Fruit fly (Drosophila melanogaster) whole organism, embryonic: Measurements from ENCODE around the gene mRpL3.

Experiments used
- Adf1 ChIP-seq: fragments of 200-800 bp; sonication (Bioruptor generic); IDR thresholded peaks from 2 replicates; pipeline ENCODE4 v1.3.6; 2022; ENCODE audit warnings: missing biosample characterization, missing genetic modification characterization
- Bdp1 ChIP-seq: fragments of 200-800 bp; sonication (Bioruptor generic); optimal IDR thresholded peaks from 3 replicates; lab custom pipeline; 2016; ENCODE audit warnings: missing biosample characterization, missing genetic modification characterization
- CG10321 ChIP-seq: fragments of 200-800 bp; sonication (Bioruptor generic); IDR thresholded peaks from 2 replicates; pipeline ENCODE4 v1.3.6; 2022; ENCODE audit warnings: missing biosample characterization, missing genetic modification characterization
- CG11504 ChIP-seq: fragments of 200-800 bp; sonication (Bioruptor generic); optimal IDR thresholded peaks from 3 replicates; lab custom pipeline; 2019; ENCODE audit warnings: missing biosample characterization, mild to moderate bottlenecking, missing genetic modification characterization, moderate library complexity
- CG12659 ChIP-seq: fragments of 200-800 bp; sonication (Bioruptor generic); optimal IDR thresholded peaks from 3 replicates; lab custom pipeline; 2017; ENCODE audit warnings: mild to moderate bottlenecking, missing biosample characterization, missing genetic modification reagents, missing genetic modification characterization
- CG13287 ChIP-seq: fragments of 200-800 bp; sonication (Bioruptor generic); IDR thresholded peaks from 2 replicates; pipeline ENCODE4 v1.3.6; 2022; ENCODE audit warnings: missing biosample characterization, missing genetic modification characterization; ENCODE audit not compliant: partially characterized antibody
- CG14667 ChIP-seq: fragments of 200-800 bp; sonication (Bioruptor generic); IDR thresholded peaks from 2 replicates; pipeline ENCODE4 v1.3.6; 2022; ENCODE audit warnings: missing biosample characterization, missing genetic modification characterization
- CG1647 ChIP-seq: fragments of 200-800 bp; sonication (Bioruptor generic); optimal IDR thresholded peaks from 3 replicates; lab custom pipeline; 2016; ENCODE audit warnings: missing biosample characterization, missing genetic modification characterization
- CG17802 ChIP-seq: fragments of 200-800 bp; sonication (Bioruptor generic); optimal IDR thresholded peaks from 2 replicates; lab custom pipeline; 2018; ENCODE audit warnings: missing biosample characterization, mild to moderate bottlenecking, missing genetic modification characterization, moderate library complexity
- CG1792 ChIP-seq: fragments of 200-800 bp; sonication (Bioruptor generic); optimal IDR thresholded peaks from 2 replicates; lab custom pipeline; 2016; ENCODE audit warnings: missing biosample characterization, missing genetic modification characterization
- CG2116 ChIP-seq: fragments of 200-800 bp; sonication (Bioruptor generic); optimal IDR thresholded peaks from 3 replicates; lab custom pipeline; 2018; ENCODE audit warnings: missing biosample characterization, mild to moderate bottlenecking, missing genetic modification characterization
- CG34224 ChIP-seq: fragments of 200-800 bp; sonication (Bioruptor generic); IDR thresholded peaks from 3 replicates; pipeline ENCODE4 v1.3.6; 2022; ENCODE audit warnings: missing biosample characterization, missing genetic modification characterization; ENCODE audit not compliant: partially characterized antibody
- CG34376 ChIP-seq: fragments of 200-800 bp; sonication (Bioruptor generic); optimal IDR thresholded peaks from 2 replicates; lab custom pipeline; 2018; ENCODE audit warnings: missing biosample characterization, mild to moderate bottlenecking, missing genetic modification characterization
- CG4360 ChIP-seq: fragments of 200-800 bp; sonication (Bioruptor generic); IDR thresholded peaks from 2 replicates; pipeline ENCODE4 v1.3.6; 2022; ENCODE audit warnings: missing biosample characterization, missing genetic modification characterization
- CG4424 ChIP-seq: fragments of 200-800 bp; sonication (Bioruptor generic); optimal IDR thresholded peaks from 3 replicates; lab custom pipeline; 2016; ENCODE audit warnings: missing biosample characterization, missing genetic modification characterization
- CG4617 ChIP-seq: fragments of 200-800 bp; sonication (Bioruptor generic); optimal IDR thresholded peaks from 3 replicates; lab custom pipeline; 2016; ENCODE audit warnings: missing biosample characterization, missing genetic modification characterization, borderline replicate concordance
- CG7372 ChIP-seq: fragments of 200-800 bp; sonication (Bioruptor generic); IDR thresholded peaks from 2 replicates; pipeline ENCODE4 v1.3.6; 2022; ENCODE audit warnings: missing biosample characterization, missing genetic modification characterization
- CG7556 ChIP-seq: fragments of 200-800 bp; sonication (Bioruptor generic); optimal IDR thresholded peaks from 2 replicates; lab custom pipeline; 2017; ENCODE audit warnings: missing biosample characterization, mild to moderate bottlenecking, missing genetic modification characterization
- CG7839 ChIP-seq: fragments of 200-800 bp; sonication (Bioruptor generic); optimal IDR thresholded peaks from 3 replicates; lab custom pipeline; 2018; ENCODE audit warnings: missing biosample characterization, mild to moderate bottlenecking, missing genetic modification characterization, moderate library complexity
- CG7987 ChIP-seq: fragments of 200-800 bp; sonication (Bioruptor generic); optimal IDR thresholded peaks from 2 replicates; lab custom pipeline; 2018; ENCODE audit warnings: missing biosample characterization, mild to moderate bottlenecking, missing genetic modification characterization, moderate library complexity
- CG8478 ChIP-seq: fragments of >200 bp; optimal IDR thresholded peaks from 2 replicates; lab custom pipeline; 2018
- CG9609 ChIP-seq: fragments of 200-800 bp; sonication (Bioruptor generic); optimal IDR thresholded peaks from 3 replicates; lab custom pipeline; 2016; ENCODE audit warnings: missing biosample characterization, missing genetic modification characterization
- CG9797 ChIP-seq: fragments of 200-800 bp; sonication (Bioruptor generic); optimal IDR thresholded peaks from 3 replicates; lab custom pipeline; 2018; ENCODE audit warnings: missing biosample characterization, mild to moderate bottlenecking, missing genetic modification characterization
- CHES-1-like ChIP-seq: fragments of 200-800 bp; sonication (Bioruptor generic); optimal IDR thresholded peaks from 2 replicates; lab custom pipeline; 2016; ENCODE audit warnings: missing biosample characterization, missing genetic modification characterization
- Dad ChIP-seq: fragments of 200-800 bp; sonication (Bioruptor generic); optimal IDR thresholded peaks from 3 replicates; lab custom pipeline; 2016; ENCODE audit warnings: missing biosample characterization, missing genetic modification characterization
- Dll ChIP-seq: fragments of 200-800 bp; sonication (Bioruptor generic); IDR thresholded peaks from 4 replicates; pipeline ENCODE4 v1.3.6; 2022; ENCODE audit warnings: missing biosample characterization, missing genetic modification characterization; ENCODE audit not compliant: partially characterized antibody
- HHEX ChIP-seq: fragments of 200-800 bp; sonication (Bioruptor generic); optimal IDR thresholded peaks from 3 replicates; lab custom pipeline; 2017; ENCODE audit warnings: missing biosample characterization, mild to moderate bottlenecking, missing genetic modification characterization, missing genetic modification reagents
- HmgZ ChIP-seq: fragments of 200-800 bp; sonication (Bioruptor generic); optimal IDR thresholded peaks from 2 replicates; lab custom pipeline; 2018; ENCODE audit warnings: missing biosample characterization, mild to moderate bottlenecking, missing genetic modification characterization
- Hr3 ChIP-seq: fragments of 200-800 bp; sonication (Bioruptor generic); optimal IDR thresholded peaks from 3 replicates; lab custom pipeline; 2016; ENCODE audit warnings: missing biosample characterization, missing genetic modification characterization
- Mad ChIP-seq: fragments of 200-800 bp; sonication (Bioruptor generic); optimal IDR thresholded peaks from 2 replicates; lab custom pipeline; 2016; ENCODE audit warnings: missing biosample characterization, missing genetic modification characterization
- Sry-δ ChIP-seq: fragments of 200-800 bp; sonication (Bioruptor generic); optimal IDR thresholded peaks from 2 replicates; lab custom pipeline; 2016; ENCODE audit warnings: missing biosample characterization, missing genetic modification characterization
- ac ChIP-seq: fragments of 200-800 bp; sonication (Bioruptor generic); optimal IDR thresholded peaks from 3 replicates; lab custom pipeline; 2017; ENCODE audit warnings: missing biosample characterization, mild to moderate bottlenecking, missing genetic modification characterization
- amos ChIP-seq: fragments of 200-800 bp; sonication (Bioruptor generic); IDR thresholded peaks from 2 replicates; pipeline ENCODE4 v1.3.6; 2022; ENCODE audit warnings: missing biosample characterization, missing genetic modification characterization; ENCODE audit not compliant: partially characterized antibody
- az2 ChIP-seq: fragments of 200-800 bp; sonication (Bioruptor generic); optimal IDR thresholded peaks from 3 replicates; lab custom pipeline; 2016; ENCODE audit warnings: missing biosample characterization, missing genetic modification characterization
- cas ChIP-seq: fragments of 200-800 bp; sonication (Bioruptor generic); IDR thresholded peaks from 2 replicates; pipeline ENCODE4 v1.3.6; 2022; ENCODE audit warnings: missing biosample characterization, missing genetic modification characterization
- chn ChIP-seq: fragments of 200-800 bp; sonication (Bioruptor generic); optimal IDR thresholded peaks from 2 replicates; lab custom pipeline; 2016; ENCODE audit warnings: missing biosample characterization, missing genetic modification characterization
- crc ChIP-seq: fragments of 200-800 bp; sonication (Bioruptor generic); optimal IDR thresholded peaks from 2 replicates; lab custom pipeline; 2016; ENCODE audit warnings: missing biosample characterization, missing genetic modification characterization
- dan ChIP-seq: fragments of 200-800 bp; sonication (Bioruptor generic); IDR thresholded peaks from 2 replicates; pipeline ENCODE4 v1.3.6; 2022; ENCODE audit warnings: missing biosample characterization, missing genetic modification characterization
- hkb ChIP-seq, 2 experiments: fragments of 200-800 bp in 1 of 2; fragments of >200 bp in 1 of 2; sonication (Bioruptor generic) in 1 of 2; IDR thresholded peaks in 1 of 2; optimal IDR thresholded peaks in 1 of 2; 2 replicates each; pipeline versions ENCODE4 v1.3.6 to Lab custom; 2017 to 2022; ENCODE audit warnings: missing biosample characterization in 1 of 2, missing genetic modification characterization in 1 of 2
- hth ChIP-seq: fragments of >200 bp; optimal IDR thresholded peaks from 2 replicates; lab custom pipeline; 2017; ENCODE audit warnings: inconsistent platforms
- lilli ChIP-seq: fragments of 200-800 bp; sonication (Bioruptor generic); optimal IDR thresholded peaks from 3 replicates; lab custom pipeline; 2016; ENCODE audit warnings: missing biosample characterization, missing genetic modification characterization
- mam ChIP-seq: fragments of 200-800 bp; sonication (Bioruptor generic); optimal IDR thresholded peaks from 3 replicates; lab custom pipeline; 2016; ENCODE audit warnings: missing biosample characterization, missing genetic modification characterization
- nmo ChIP-seq: fragments of 200-800 bp; sonication (Bioruptor generic); optimal IDR thresholded peaks from 2 replicates; lab custom pipeline; 2018; ENCODE audit warnings: missing biosample characterization, mild to moderate bottlenecking, missing genetic modification characterization, moderate library complexity
- p53 ChIP-seq: fragments of 200-800 bp; sonication (Bioruptor generic); optimal IDR thresholded peaks from 2 replicates; lab custom pipeline; 2016; ENCODE audit warnings: missing biosample characterization, missing genetic modification characterization
- phol ChIP-seq: fragments of 200-800 bp; sonication (Bioruptor generic); optimal IDR thresholded peaks from 3 replicates; lab custom pipeline; 2018; ENCODE audit warnings: missing biosample characterization, mild to moderate bottlenecking, missing genetic modification characterization, moderate library complexity
- pita ChIP-seq: fragments of 200-800 bp; sonication (Bioruptor generic); optimal IDR thresholded peaks from 2 replicates; lab custom pipeline; 2017; ENCODE audit warnings: missing biosample characterization, mild to moderate bottlenecking, missing genetic modification characterization
- pros ChIP-seq: fragments of 200-800 bp; sonication (Bioruptor generic); optimal IDR thresholded peaks from 3 replicates; lab custom pipeline; 2019; ENCODE audit warnings: missing biosample characterization, mild to moderate bottlenecking, missing genetic modification characterization, moderate library complexity
- ranshi ChIP-seq: fragments of 200-800 bp; sonication (Bioruptor generic); IDR thresholded peaks from 2 replicates; pipeline ENCODE4 v1.3.6; 2022; ENCODE audit warnings: missing biosample characterization, missing genetic modification characterization
- so ChIP-seq: fragments of 200-800 bp; sonication (Bioruptor generic); IDR thresholded peaks from 3 replicates; pipeline ENCODE4 v1.3.6; 2022; ENCODE audit warnings: missing biosample characterization, missing genetic modification characterization
- ssp ChIP-seq: fragments of 200-800 bp; sonication (Bioruptor generic); IDR thresholded peaks from 2 replicates; pipeline ENCODE4 v1.3.6; 2022; ENCODE audit warnings: missing biosample characterization, missing genetic modification characterization
- stwl ChIP-seq: fragments of 200-800 bp; sonication (Bioruptor generic); optimal IDR thresholded peaks from 3 replicates; lab custom pipeline; 2018; ENCODE audit warnings: missing biosample characterization, mild to moderate bottlenecking, missing genetic modification characterization, moderate library complexity
- tx ChIP-seq: fragments of 200-800 bp; sonication (Bioruptor generic); optimal IDR thresholded peaks from 2 replicates; lab custom pipeline; 2016; ENCODE audit warnings: missing biosample characterization, missing genetic modification characterization

Gene mRpL3

DNA sequence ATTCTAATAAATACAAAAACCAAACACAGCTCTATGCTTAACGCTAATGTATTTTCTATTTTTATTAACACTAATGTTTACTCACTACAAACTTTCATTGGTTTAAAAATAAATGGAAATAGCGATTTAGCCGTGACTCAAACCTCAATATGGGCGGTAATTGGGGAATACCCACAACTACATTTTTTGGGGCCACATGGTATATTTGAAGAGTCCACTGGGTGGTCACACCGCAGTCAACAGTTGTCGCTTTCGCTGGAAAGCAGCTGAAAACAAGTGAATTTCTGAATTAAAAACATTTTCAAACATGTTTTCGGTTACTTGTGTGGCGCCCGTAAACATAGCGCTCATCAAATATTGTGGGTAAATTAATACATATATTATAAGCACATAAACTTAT lies 12.1 kb upstream of the mRpL3 start, which contains the start of gene Mvd (continued):
- TF ChIP-seq CG7839 (no peak), Hr3 (GFP tag; lab: Kevin White, UChicago) (peak; percentile 0), ac (GFP tag; lab: Kevin White, UChicago) (no peak), so (GFP tag; lab: Robert Waterston, UW) (no peak), Bdp1 (GFP tag; lab: Kevin White, UChicago) (no peak), pita (GFP tag; lab: Kevin White, UChicago) (peak; percentile 65), CG9797 (GFP tag; lab: Kevin White, UChicago) (peak; percentile 82), CG4617 (GFP tag; lab: Kevin White, UChicago) (peak; percentile 18), mam (GFP tag; lab: Kevin White, UChicago) (peak; percentile 17), hth (lab: Kevin White, UChicago) (no peak), lilli (GFP tag; lab: Kevin White, UChicago) (no peak), dan (no peak), stwl (peak; percentile 44), CG1647 (GFP tag; lab: Kevin White, UChicago) (no peak), CG17802 (tag; lab: Kevin White, UChicago) (no peak), Dll (GFP tag; lab: Robert Waterston, UW) (0 out of 4 replicates have a peak, but pooled peaks have one; percentile 17), CG4360 (GFP tag; lab: Robert Waterston, UW) (no peak), CG7987 (GFP tag; lab: Kevin White, UChicago) (peak; percentile 19), tx (GFP tag; lab: Kevin White, UChicago) (no peak), CG8478 (lab: Kevin White, UChicago) (no peak), Dad (GFP tag; lab: Kevin White, UChicago) (no peak), Mad (GFP tag; lab: Kevin White, UChicago) (no peak), az2 (GFP tag; lab: Kevin White, UChicago) (no peak), Adf1 (GFP tag; lab: Robert Waterston, UW) (peak; percentile 8; the same call in 1 of the 2 replicates), CG34224 (GFP tag; lab: Robert Waterston, UW) (no peak), ranshi (GFP tag; lab: Robert Waterston, UW) (no peak), CG1792 (GFP tag; lab: Kevin White, UChicago) (no peak), hkb (optimal IDR thresholded peaks at IDR 0.05; lab: Kevin White, UChicago) (peak; percentile 17), hkb (GFP tag; IDR thresholded peaks at IDR 0.05; lab: Robert Waterston, UW) (no peak), chn (GFP tag; lab: Kevin White, UChicago) (no peak), nmo (GFP tag; lab: Kevin White, UChicago) (no peak), CG10321 (GFP tag; lab: Robert Waterston, UW) (no peak), ssp (no peak), CG12659 (GFP tag; lab: Kevin White, UChicago) (peak; percentile 65), CHES-1-like (GFP tag; lab: Kevin White, UChicago) (no peak), CG34376 (GFP tag; lab: Kevin White, UChicago) (peak; percentile 7), HmgZ (tag; lab: Kevin White, UChicago) (peak; percentile 74), crc (GFP tag; lab: Kevin White, UChicago) (no peak), CG2116 (GFP tag; lab: Kevin White, UChicago) (peak; percentile 60), CG14667 (GFP tag; lab: Robert Waterston, UW) (no peak), Sry-δ (GFP tag; lab: Kevin White, UChicago) (peak; percentile 53), CG9609 (no peak), amos (GFP tag; lab: Robert Waterston, UW) (peak; percentile 18; the same call in 1 of the 2 replicates), CG11504 (no peak), CG7556 (GFP tag; lab: Kevin White, UChicago) (no peak), cas (GFP tag; lab: Robert Waterston, UW) (no peak), HHEX (no peak), p53 (GFP tag; lab: Kevin White, UChicago) (no peak), phol (peak; percentile 60), CG7372 (no peak), CG13287 (peak; percentile 65), CG4424 (GFP tag; lab: Kevin White, UChicago) (no peak), pros (GFP tag; lab: Kevin White, UChicago) (no peak)
